Fruit fly (Drosophila melanogaster): Measurements from ENCODE around the gene Marcal1.

Gene Marcal1

DNA sequence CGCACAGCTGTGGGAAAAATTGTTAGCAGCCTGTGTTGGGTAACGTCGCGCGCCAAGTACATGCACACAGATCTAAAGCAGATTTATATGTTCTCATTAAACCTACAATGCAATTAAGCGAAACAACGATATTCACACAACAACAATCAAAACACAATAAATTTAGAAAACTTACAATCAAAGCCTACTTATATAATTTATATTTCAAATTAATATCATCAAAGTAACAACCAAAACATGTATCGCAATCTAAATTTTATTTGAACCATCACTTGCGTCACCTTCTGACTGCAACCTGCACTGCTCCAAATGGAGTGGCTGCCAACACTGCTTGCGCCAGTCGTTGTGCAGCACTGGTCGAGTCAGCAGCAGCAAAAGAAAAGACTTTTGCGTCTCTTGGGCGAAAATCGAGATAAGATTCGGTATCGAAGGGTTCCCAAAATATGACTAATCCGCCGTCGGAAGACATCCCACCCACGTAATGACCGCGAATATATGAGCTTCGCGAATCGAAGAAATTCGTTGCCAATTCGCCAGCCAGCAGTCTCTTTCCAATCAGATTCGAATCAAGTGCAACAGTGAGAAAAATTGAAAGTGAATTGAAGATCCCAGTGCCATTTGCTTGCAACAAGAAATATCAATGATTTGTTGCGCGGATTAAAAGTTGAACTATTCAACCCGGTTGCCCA, 26.1 kb downstream of the Marcal1 start, which contains the start of the genes CG8892 and CG34126:
CG8892 (minus strand) TSS at position 315 of the 689 bp plus-strand sequence.
CG34126 (plus strand) TSS at position 337 of the 689 bp plus-strand sequence.
- TF ChIP-seq CG10348 (GFP tag; IDR thresholded peaks at IDR 0.05) (peak; percentile 89), CG32121 (GFP tag; IDR thresholded peaks at IDR 0.05) (peak; percentile 91), EcR (GFP tag; optimal IDR thresholded peaks at IDR 0.05) (no peak), CG8301 (tag; optimal IDR thresholded peaks at IDR 0.05) (peak; percentile 93), rn (GFP tag; IDR thresholded peaks at IDR 0.05) (peak; percentile 93), CG8159 (tag; optimal IDR thresholded peaks at IDR 0.05) (peak; percentile 96), fd96Ca (GFP tag; IDR thresholded peaks at IDR 0.05) (peak; percentile 95), Pif1A (GFP tag; optimal IDR thresholded peaks at IDR 0.05) (peak; percentile 94), CG9948 (tag; optimal IDR thresholded peaks at IDR 0.05) (peak; percentile 95), CG13204 (GFP tag; optimal IDR thresholded peaks at IDR 0.05) (peak; percentile 72), CG14655 (GFP tag; optimal IDR thresholded peaks at IDR 0.05) (peak; percentile 96), D1 (tag; optimal IDR thresholded peaks at IDR 0.05) (no peak), CG12605 (GFP tag; IDR thresholded peaks at IDR 0.05) (peak; percentile 75), Ets98B (GFP tag; IDR thresholded peaks at IDR 0.05) (peak; percentile 86), Pif1B (GFP tag; optimal IDR thresholded peaks at IDR 0.05) (peak; percentile 91), CG34367 (tag; optimal IDR thresholded peaks at IDR 0.05) (peak; percentile 90), CG15710 (tag; optimal IDR thresholded peaks at IDR 0.05) (peak; percentile 97), gl (tag; optimal IDR thresholded peaks at IDR 0.05) (peak; percentile 83), Snoo (tag; optimal IDR thresholded peaks at IDR 0.05) (peak; percentile 97), CG4496 (GFP tag; IDR thresholded peaks at IDR 0.05) (peak; percentile 93), CG17806 (tag; optimal IDR thresholded peaks at IDR 0.05) (peak; percentile 94)

DNA sequence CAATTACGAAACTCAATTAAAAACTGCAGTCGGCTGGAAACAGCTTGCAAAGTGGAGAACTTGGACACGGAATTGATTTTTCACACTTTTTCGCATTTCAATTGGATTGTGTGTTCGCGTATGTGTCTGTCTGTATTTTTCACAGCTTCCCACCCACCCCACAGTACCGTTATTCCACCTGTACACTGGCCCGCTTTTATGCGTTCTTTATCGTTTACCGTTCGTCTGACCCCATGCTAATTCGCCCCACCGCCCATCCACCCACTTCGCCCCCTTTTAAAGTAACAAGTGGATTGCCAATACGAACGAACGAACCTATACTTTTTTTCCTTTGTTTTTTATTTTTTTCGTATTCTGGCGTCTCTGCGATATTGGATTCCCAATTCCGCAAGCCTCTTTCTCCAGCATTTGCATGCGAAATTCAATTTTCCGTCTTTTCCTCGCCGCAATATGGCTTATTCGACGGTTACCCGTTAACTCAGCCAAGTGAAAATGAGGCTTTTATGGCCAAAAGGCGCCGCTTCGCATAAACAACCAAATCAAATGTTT, 26.9 kb downstream of the Marcal1 start:
- no peak for TF ChIP-seq CG34367 (tag; optimal IDR thresholded peaks at IDR 0.05)
- no peak for TF ChIP-seq CG4496 (GFP tag; IDR thresholded peaks at IDR 0.05)
- no peak for TF ChIP-seq D1 (tag; optimal IDR thresholded peaks at IDR 0.05)
- no peak for TF ChIP-seq CG15710 (tag; optimal IDR thresholded peaks at IDR 0.05)
- no peak for TF ChIP-seq CG12605 (GFP tag; IDR thresholded peaks at IDR 0.05)
- no peak for TF ChIP-seq CG8301 (tag; optimal IDR thresholded peaks at IDR 0.05)
- TF ChIP-seq EcR (GFP tag; optimal IDR thresholded peaks at IDR 0.05), result no peak
- no peak for TF ChIP-seq Snoo (tag; optimal IDR thresholded peaks at IDR 0.05)

DNA sequence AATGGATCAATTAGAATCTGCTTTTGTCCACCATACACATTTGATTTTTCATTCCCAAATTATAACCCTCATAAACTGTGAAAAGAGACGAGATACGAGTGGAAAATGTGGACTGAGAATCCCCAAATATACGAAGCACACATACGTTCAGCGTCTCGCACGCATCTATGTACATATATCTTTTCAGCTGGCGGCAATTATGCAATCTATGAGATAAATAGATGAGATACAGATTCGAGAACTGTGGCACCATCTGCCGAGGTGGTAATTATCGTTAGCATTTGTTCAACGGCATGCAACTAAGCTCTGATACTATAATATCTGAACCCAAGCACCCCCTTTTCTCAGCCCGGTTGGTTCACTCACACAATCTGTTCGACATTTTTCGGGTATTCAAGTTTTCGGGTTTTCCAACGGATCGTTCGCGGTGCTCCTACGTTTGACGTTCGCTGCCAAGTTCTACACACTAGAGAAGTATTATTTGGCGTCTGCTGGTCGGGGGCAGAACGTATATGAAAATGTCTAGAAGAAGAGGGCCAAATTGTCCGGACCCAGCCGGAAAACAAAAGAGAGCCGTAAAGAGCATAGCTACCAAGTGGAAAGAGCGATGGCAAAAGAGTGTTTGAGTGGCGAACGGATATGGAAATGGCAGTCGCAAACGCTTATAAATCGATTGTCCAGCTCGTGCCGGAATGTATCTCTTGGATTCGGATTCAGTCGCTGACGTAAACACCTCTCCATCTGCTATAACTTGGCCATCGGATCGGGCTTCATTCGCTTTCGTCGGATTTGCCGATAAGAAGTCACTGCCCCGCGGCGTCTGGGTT, 39.9 kb downstream of the Marcal1 start:
- no peak for TF ChIP-seq Snoo (tag; optimal IDR thresholded peaks at IDR 0.05)
- no peak for TF ChIP-seq gl (tag; optimal IDR thresholded peaks at IDR 0.05)
- no peak for TF ChIP-seq CG34367 (tag; optimal IDR thresholded peaks at IDR 0.05)
- TF ChIP-seq CG8301 (tag; optimal IDR thresholded peaks at IDR 0.05), result no peak
- TF ChIP-seq rn (GFP tag; IDR thresholded peaks at IDR 0.05), result no peak
- no peak for TF ChIP-seq CG8159 (tag; optimal IDR thresholded peaks at IDR 0.05)
- TF ChIP-seq Pif1B (GFP tag; optimal IDR thresholded peaks at IDR 0.05), result no peak
- no peak for TF ChIP-seq EcR (GFP tag; optimal IDR thresholded peaks at IDR 0.05)
- no peak for TF ChIP-seq CG9948 (tag; optimal IDR thresholded peaks at IDR 0.05)
- TF ChIP-seq CG10348 (GFP tag; IDR thresholded peaks at IDR 0.05), result no peak
- no peak for TF ChIP-seq Ets98B (GFP tag; IDR thresholded peaks at IDR 0.05)
- TF ChIP-seq CG15710 (tag; optimal IDR thresholded peaks at IDR 0.05), result no peak

DNA sequence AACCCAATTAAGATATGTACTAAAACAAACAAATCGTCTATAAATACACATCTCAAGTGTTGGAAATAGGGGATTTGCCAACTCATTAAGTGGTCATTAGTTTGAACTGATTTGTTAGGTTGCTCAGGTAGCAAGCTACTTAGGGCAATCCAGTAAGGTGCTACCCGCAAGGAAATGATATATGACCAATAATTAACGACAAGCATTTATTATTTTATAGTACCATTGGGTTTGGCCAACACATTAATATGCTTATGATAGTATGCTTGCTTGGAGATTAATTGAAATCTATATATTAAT, 40.5 kb downstream of the Marcal1 start:
- no peak for TF ChIP-seq CG13204 (GFP tag; optimal IDR thresholded peaks at IDR 0.05)
- TF ChIP-seq CG9948 (tag; optimal IDR thresholded peaks at IDR 0.05), result no peak
- no peak for TF ChIP-seq CG8159 (tag; optimal IDR thresholded peaks at IDR 0.05)
- TF ChIP-seq CG4496 (GFP tag; IDR thresholded peaks at IDR 0.05), result no peak
- TF ChIP-seq Pif1A (GFP tag; optimal IDR thresholded peaks at IDR 0.05), result no peak
- TF ChIP-seq EcR (GFP tag; optimal IDR thresholded peaks at IDR 0.05), result no peak
- TF ChIP-seq CG10348 (GFP tag; IDR thresholded peaks at IDR 0.05), result no peak
- no peak for TF ChIP-seq CG8301 (tag; optimal IDR thresholded peaks at IDR 0.05)
- TF ChIP-seq Pif1B (GFP tag; optimal IDR thresholded peaks at IDR 0.05), result no peak
- TF ChIP-seq CG34367 (tag; optimal IDR thresholded peaks at IDR 0.05), result no peak
- no peak for TF ChIP-seq Ets98B (GFP tag; IDR thresholded peaks at IDR 0.05)

DNA sequence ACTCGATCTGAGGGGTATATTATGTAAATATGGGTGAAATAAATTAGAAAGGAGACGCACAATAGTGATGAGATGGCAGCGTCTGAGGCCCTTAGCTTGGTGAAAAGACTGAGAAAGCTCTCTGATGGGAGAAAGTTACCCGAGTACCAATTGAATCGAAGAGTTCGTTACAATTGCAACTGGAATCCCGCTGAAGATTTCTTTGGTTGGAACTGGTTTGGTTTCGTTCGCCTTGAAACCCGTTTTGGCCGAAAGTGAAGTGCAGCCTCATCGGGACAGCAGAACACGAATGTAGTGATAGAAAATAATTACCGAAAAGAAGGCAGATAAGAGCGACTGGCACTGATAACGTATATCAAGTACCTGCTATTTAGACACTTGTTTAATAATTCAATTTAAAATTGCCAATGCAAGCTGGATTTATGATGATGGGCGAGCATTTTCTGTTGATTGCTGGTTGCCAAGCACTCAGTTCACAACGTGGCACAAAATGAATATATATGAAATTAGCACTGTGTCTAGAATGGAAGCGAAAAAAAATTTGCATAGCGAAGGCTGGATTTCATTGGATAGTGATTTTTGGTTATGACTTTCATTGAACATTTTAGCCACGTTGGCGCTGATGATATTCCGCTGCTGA, 41.1 kb downstream of the Marcal1 start:
- TF ChIP-seq CG4496 (GFP tag; IDR thresholded peaks at IDR 0.05), result no peak
- TF ChIP-seq CG14655 (GFP tag; optimal IDR thresholded peaks at IDR 0.05), result no peak
- no peak for TF ChIP-seq CG9948 (tag; optimal IDR thresholded peaks at IDR 0.05)
- no peak for TF ChIP-seq CG12605 (GFP tag; IDR thresholded peaks at IDR 0.05)
- TF ChIP-seq CG8159 (tag; optimal IDR thresholded peaks at IDR 0.05), result no peak
- TF ChIP-seq CG8301 (tag; optimal IDR thresholded peaks at IDR 0.05), result no peak
- TF ChIP-seq CG13204 (GFP tag; optimal IDR thresholded peaks at IDR 0.05), result no peak
- TF ChIP-seq Pif1B (GFP tag; optimal IDR thresholded peaks at IDR 0.05), result no peak
